Worm (Caenorhabditis elegans) whole organism, L3 larva: ENCODE data around the gene mab-10.

Experiments
- R02D3.7 ChIP-seq: fragments of 150-350 bp; optimal IDR thresholded peaks from 2 replicates; lab custom pipeline; 2014; ENCODE audit warnings: missing biosample characterization, missing genetic modification characterization
- ZK546.5 ChIP-seq: sonication (generic microtip); optimal IDR thresholded peaks from 2 replicates; lab custom pipeline; 2017; ENCODE audit warnings: missing biosample characterization, missing genetic modification characterization
- aly-2 ChIP-seq: fragments of 150-350 bp; optimal IDR thresholded peaks from 2 replicates; lab custom pipeline; 2014; ENCODE audit warnings: missing biosample characterization, missing genetic modification characterization
- ama-1 ChIP-seq: fragments of 150-350 bp; optimal IDR thresholded peaks from 2 replicates; lab custom pipeline; 2018
- ceh-16 ChIP-seq: sonication (generic microtip); optimal IDR thresholded peaks from 2 replicates; lab custom pipeline; 2017; ENCODE audit warnings: missing biosample characterization, missing genetic modification characterization
- ceh-28 ChIP-seq: fragments of 150-350 bp; optimal IDR thresholded peaks from 2 replicates; lab custom pipeline; 2014; ENCODE audit warnings: missing biosample characterization, missing genetic modification reagents, missing genetic modification characterization
- ceh-82 ChIP-seq: fragments of 150-350 bp; optimal IDR thresholded peaks from 2 replicates; lab custom pipeline; 2014; ENCODE audit warnings: missing biosample characterization, missing genetic modification characterization
- ceh-9 ChIP-seq: sonication (generic microtip); optimal IDR thresholded peaks from 2 replicates; lab custom pipeline; 2018; ENCODE audit warnings: missing biosample characterization, missing genetic modification characterization
- daf-12 ChIP-seq: fragments of 150-350 bp; optimal IDR thresholded peaks from 2 replicates; lab custom pipeline; 2014; ENCODE audit warnings: missing biosample characterization, missing genetic modification reagents, missing genetic modification characterization
- egl-27 ChIP-seq: sonication (generic microtip); optimal IDR thresholded peaks from 4 replicates; lab custom pipeline; 2017; ENCODE audit warnings: missing biosample characterization, missing genetic modification reagents, missing genetic modification characterization
- egl-5 ChIP-seq: fragments of 150-350 bp; optimal IDR thresholded peaks from 2 replicates; lab custom pipeline; 2017; ENCODE audit warnings: missing biosample characterization, missing genetic modification reagents, missing genetic modification characterization, inconsistent platforms
- elt-1 ChIP-seq: fragments of 150-350 bp; optimal IDR thresholded peaks from 2 replicates; lab custom pipeline; 2014; ENCODE audit warnings: missing biosample characterization, missing genetic modification characterization
- elt-2 ChIP-seq: sonication (generic microtip); optimal IDR thresholded peaks from 2 replicates; lab custom pipeline; 2016; ENCODE audit warnings: missing genetic modification reagents, mild to moderate bottlenecking, missing genetic modification characterization, missing compliant biosample characterization
- elt-3 ChIP-seq, 3 experiments: fragments of 150-350 bp in 1 of 3; sonication (generic microtip) in 2 of 3; optimal IDR thresholded peaks; 2 replicates in 2 of 3; 4 replicates in 1 of 3; lab custom pipeline; 2014 to 2017; ENCODE audit warnings: missing biosample characterization in 3 of 3, missing genetic modification characterization in 3 of 3
- eor-1 ChIP-seq, 2 experiments: fragments of 150-350 bp; optimal IDR thresholded peaks; 2 replicates each; lab custom pipeline; 2014 to 2018; ENCODE audit warnings: missing biosample characterization in 2 of 2, missing genetic modification characterization in 2 of 2
- fkh-10 ChIP-seq: sonication (generic microtip); optimal IDR thresholded peaks from 2 replicates; lab custom pipeline; 2017; ENCODE audit warnings: missing biosample characterization, missing genetic modification reagents, missing genetic modification characterization
- fkh-2 ChIP-seq: fragments of 150-350 bp; optimal IDR thresholded peaks from 2 replicates; lab custom pipeline; 2014; ENCODE audit warnings: missing biosample characterization, missing genetic modification reagents, missing genetic modification characterization
- fos-1 ChIP-seq: fragments of 150-350 bp; optimal IDR thresholded peaks from 2 replicates; lab custom pipeline; 2014; ENCODE audit warnings: missing biosample characterization, missing genetic modification characterization
- hmg-11 ChIP-seq: sonication (generic microtip); optimal IDR thresholded peaks from 2 replicates; lab custom pipeline; 2016; ENCODE audit warnings: missing genetic modification characterization, missing compliant biosample characterization
- jun-1 ChIP-seq: fragments of 150-350 bp; optimal IDR thresholded peaks from 2 replicates; lab custom pipeline; 2014; ENCODE audit warnings: missing biosample characterization, missing genetic modification reagents, missing genetic modification characterization
- lin-15B ChIP-seq: fragments of 150-350 bp; optimal IDR thresholded peaks from 2 replicates; lab custom pipeline; 2014; ENCODE audit warnings: missing biosample characterization, missing genetic modification characterization
- lin-39 ChIP-seq: fragments of 150-350 bp; optimal IDR thresholded peaks from 2 replicates; lab custom pipeline; 2018; ENCODE audit warnings: missing biosample characterization, missing genetic modification reagents, missing genetic modification characterization
- lsy-12 ChIP-seq: sonication (generic microtip); optimal IDR thresholded peaks from 2 replicates; lab custom pipeline; 2016; ENCODE audit warnings: mild to moderate bottlenecking, missing genetic modification characterization, missing compliant biosample characterization
- mdl-1 ChIP-seq: fragments of 150-350 bp; optimal IDR thresholded peaks from 2 replicates; lab custom pipeline; 2014; ENCODE audit warnings: missing biosample characterization, missing genetic modification characterization
- mml-1 ChIP-seq: fragments of 150-350 bp; sonication (generic microtip); optimal IDR thresholded peaks from 3 replicates; lab custom pipeline; 2014; ENCODE audit warnings: missing biosample characterization, missing genetic modification characterization
- nfya-1 ChIP-seq: sonication (generic microtip); optimal IDR thresholded peaks from 2 replicates; lab custom pipeline; 2017; ENCODE audit warnings: missing genetic modification characterization, mild to moderate bottlenecking, missing compliant biosample characterization, antibody characterized with exemption, moderate library complexity; ENCODE audit not compliant: insufficient read depth
- nhr-11 ChIP-seq: fragments of 150-350 bp; optimal IDR thresholded peaks from 2 replicates; lab custom pipeline; 2014; ENCODE audit warnings: missing biosample characterization, missing genetic modification characterization
- nhr-12 ChIP-seq: fragments of 150-350 bp; optimal IDR thresholded peaks from 2 replicates; lab custom pipeline; 2014; ENCODE audit warnings: missing biosample characterization, missing genetic modification characterization
- nhr-23 ChIP-seq: fragments of 150-350 bp; optimal IDR thresholded peaks from 2 replicates; lab custom pipeline; 2014; ENCODE audit warnings: missing biosample characterization, missing genetic modification reagents, missing genetic modification characterization
- nhr-237 ChIP-seq: fragments of 150-350 bp; optimal IDR thresholded peaks from 2 replicates; lab custom pipeline; 2014; ENCODE audit warnings: missing biosample characterization, missing genetic modification characterization
- nhr-25 ChIP-seq: sonication (generic microtip); optimal IDR thresholded peaks from 2 replicates; lab custom pipeline; 2017; ENCODE audit warnings: missing biosample characterization, missing genetic modification characterization
- nhr-28 ChIP-seq: fragments of 150-350 bp; optimal IDR thresholded peaks from 2 replicates; lab custom pipeline; 2014; ENCODE audit warnings: missing biosample characterization, missing genetic modification characterization
- nhr-43 ChIP-seq: sonication (generic microtip); optimal IDR thresholded peaks from 2 replicates; lab custom pipeline; 2016; ENCODE audit warnings: mild to moderate bottlenecking, missing genetic modification characterization, missing compliant biosample characterization; ENCODE audit not compliant: poor library complexity, severe bottlenecking
- nhr-67 ChIP-seq: fragments of 150-350 bp; optimal IDR thresholded peaks from 2 replicates; lab custom pipeline; 2014; ENCODE audit warnings: missing biosample characterization, missing genetic modification characterization
- nhr-76 ChIP-seq: fragments of 150-350 bp; sonication (generic microtip); optimal IDR thresholded peaks from 5 replicates; lab custom pipeline; 2014; ENCODE audit warnings: missing biosample characterization, missing genetic modification characterization
- nhr-77 ChIP-seq: fragments of 150-350 bp; optimal IDR thresholded peaks from 2 replicates; lab custom pipeline; 2014; ENCODE audit warnings: missing biosample characterization, missing genetic modification characterization
- pha-4 ChIP-seq: fragments of 150-350 bp; optimal IDR thresholded peaks from 2 replicates; lab custom pipeline; 2014; ENCODE audit warnings: missing biosample characterization, missing genetic modification reagents, missing genetic modification characterization
- pqm-1 ChIP-seq: fragments of 150-350 bp; optimal IDR thresholded peaks from 2 replicates; lab custom pipeline; 2017; ENCODE audit warnings: missing biosample characterization, missing genetic modification characterization, inconsistent platforms
- sea-2 ChIP-seq: fragments of 150-350 bp; sonication (generic microtip); optimal IDR thresholded peaks from 4 replicates; lab custom pipeline; 2014; ENCODE audit warnings: missing biosample characterization, missing genetic modification reagents, missing genetic modification characterization
- skn-1 ChIP-seq: fragments of 150-350 bp; optimal IDR thresholded peaks from 2 replicates; lab custom pipeline; 2014; ENCODE audit warnings: missing biosample characterization, missing genetic modification characterization
- snpc-4 ChIP-seq: fragments of 150-350 bp; optimal IDR thresholded peaks from 2 replicates; lab custom pipeline; 2014; ENCODE audit warnings: missing biosample characterization, missing genetic modification characterization
- tbx-2 ChIP-seq: sonication (generic microtip); optimal IDR thresholded peaks from 2 replicates; lab custom pipeline; 2016; ENCODE audit warnings: mild to moderate bottlenecking, missing genetic modification characterization, missing compliant biosample characterization
- unc-39 ChIP-seq: sonication (generic microtip); optimal IDR thresholded peaks from 4 replicates; lab custom pipeline; 2017; ENCODE audit warnings: missing biosample characterization, missing genetic modification characterization
- unc-62 ChIP-seq: fragments of 150-350 bp; sonication (generic microtip); optimal IDR thresholded peaks from 4 replicates; lab custom pipeline; 2014; ENCODE audit warnings: missing biosample characterization, missing genetic modification reagents, missing genetic modification characterization
- zag-1 ChIP-seq: fragments of 150-350 bp; optimal IDR thresholded peaks from 2 replicates; lab custom pipeline; 2014; ENCODE audit warnings: missing biosample characterization, missing genetic modification characterization
- ztf-11 ChIP-seq: fragments of 150-350 bp; optimal IDR thresholded peaks from 2 replicates; lab custom pipeline; 2014; ENCODE audit warnings: missing biosample characterization, missing genetic modification characterization
- ztf-4 ChIP-seq: fragments of 150-350 bp; optimal IDR thresholded peaks from 2 replicates; lab custom pipeline; 2014; ENCODE audit warnings: missing biosample characterization, missing genetic modification characterization

mab-10 gene

ce11 chrII:10548778-10549671 is 21.1 kb downstream of the mab-10 start:
- TF ChIP-seq pqm-1 (peak; percentile 63), ceh-9 (no peak), ztf-4 (no peak), nhr-67 (tag; lab: Kevin White, UChicago) (no peak), elt-2 (tag; lab: Kevin White, UChicago) (peak; percentile 62), fkh-10 (GFP tag; lab: Kevin White, UChicago) (peak; percentile 93), zag-1 (tag; lab: Kevin White, UChicago) (no peak), nfya-1 (tag; lab: Kevin White, UChicago) (peak; percentile 90), jun-1 (peak; percentile 72), ceh-82 (tag; lab: Kevin White, UChicago) (no peak), nhr-43 (tag; lab: Kevin White, UChicago) (peak; percentile 80), snpc-4 (tag; lab: Kevin White, UChicago) (peak; percentile 74), sea-2 (peak; percentile 34), mdl-1 (tag; lab: Kevin White, UChicago) (peak; percentile 89), fkh-2 (tag; lab: Kevin White, UChicago) (no peak), nhr-237 (tag; lab: Kevin White, UChicago) (no peak), pha-4 (tag; lab: Kevin White, UChicago) (peak; percentile 90), nhr-76 (tag; lab: Kevin White, UChicago) (no peak), nhr-23 (peak; percentile 78), elt-1 (peak; percentile 32), nhr-11 (tag; lab: Kevin White, UChicago) (peak; percentile 84), lsy-12 (peak; percentile 60), lin-15B (tag; lab: Kevin White, UChicago) (peak; percentile 63), ceh-28 (peak; percentile 68), hmg-11 (tag; lab: Kevin White, UChicago) (peak; percentile 78), nhr-28 (tag; lab: Kevin White, UChicago) (no peak), mml-1 (no peak), skn-1 (tag; lab: Kevin White, UChicago) (peak; percentile 46), ztf-11 (tag; lab: Kevin White, UChicago) (no peak), aly-2 (no peak), daf-12 (no peak), ceh-16 (tag; lab: Kevin White, UChicago) (no peak), tbx-2 (tag; lab: Kevin White, UChicago) (peak; percentile 37), nhr-77 (tag; lab: Kevin White, UChicago) (no peak), nhr-25 (tag; lab: Kevin White, UChicago) (peak; percentile 84), egl-5 (tag; lab: Kevin White, UChicago) (peak; percentile 44), egl-27 (peak; percentile 64), ama-1 (lab: Kevin White, UChicago) (peak; percentile 99), eor-1 (tag; optimal IDR thresholded peaks at IDR 0.05; lab: Kevin White, UChicago) (no peak), ZK546.5 (tag; lab: Kevin White, UChicago) (no peak), fos-1 (peak; percentile 48), elt-3 (tag; optimal IDR thresholded peaks at IDR 0.05; lab: Kevin White, UChicago) (no peak), lin-39 (peak; percentile 88), R02D3.7 (tag; lab: Kevin White, UChicago) (peak; percentile 62), unc-39 (tag; lab: Kevin White, UChicago) (no peak), nhr-12 (tag; lab: Kevin White, UChicago) (no peak), unc-62 (GFP tag; lab: Kevin White, UChicago) (peak; percentile 61)
